Fruit fly (Drosophila melanogaster) whole organism, embryonic: Measurements from ENCODE around the gene CG15196.

Source experiments
- B-H1 ChIP-seq: fragments of 200-800 bp; sonication (Bioruptor generic); IDR thresholded peaks from 3 replicates; pipeline ENCODE4 v1.3.6; 2022; ENCODE audit warnings: missing biosample characterization, missing genetic modification characterization
- BtbVII ChIP-seq: fragments of 200-800 bp; sonication (Bioruptor generic); optimal IDR thresholded peaks from 3 replicates; lab custom pipeline; 2017; ENCODE audit warnings: missing biosample characterization, mild to moderate bottlenecking, missing genetic modification characterization
- CG1024 ChIP-seq: fragments of 200-800 bp; sonication (Bioruptor generic); IDR thresholded peaks from 2 replicates; pipeline ENCODE4 v1.3.6; 2022; ENCODE audit warnings: missing biosample characterization, missing genetic modification characterization
- CG10654 ChIP-seq: fragments of 200-800 bp; sonication (Bioruptor generic); optimal IDR thresholded peaks from 2 replicates; lab custom pipeline; 2016; ENCODE audit warnings: missing biosample characterization, missing genetic modification characterization
- CG10979 ChIP-seq: fragments of 200-800 bp; sonication (Bioruptor generic); optimal IDR thresholded peaks from 2 replicates; lab custom pipeline; 2018; ENCODE audit warnings: missing biosample characterization, mild to moderate bottlenecking, missing genetic modification characterization, moderate library complexity
- CG11093 ChIP-seq: fragments of 200-800 bp; sonication (Bioruptor generic); IDR thresholded peaks from 3 replicates; pipeline ENCODE4 v1.3.6; 2022; ENCODE audit warnings: missing biosample characterization, missing genetic modification characterization
- CG11398 ChIP-seq: fragments of 200-800 bp; sonication (Bioruptor generic); optimal IDR thresholded peaks from 2 replicates; lab custom pipeline; 2016; ENCODE audit warnings: missing biosample characterization, missing genetic modification characterization
- CG11723 ChIP-seq: fragments of 200-800 bp; sonication (Bioruptor generic); optimal IDR thresholded peaks from 2 replicates; lab custom pipeline; 2017; ENCODE audit warnings: missing biosample characterization, mild to moderate bottlenecking, missing genetic modification characterization
- CG12942 ChIP-seq: fragments of 200-800 bp; sonication (Bioruptor generic); optimal IDR thresholded peaks from 3 replicates; lab custom pipeline; 2016; ENCODE audit warnings: missing biosample characterization, missing genetic modification characterization
- CG3281 ChIP-seq: fragments of 200-800 bp; sonication (Bioruptor generic); optimal IDR thresholded peaks from 3 replicates; lab custom pipeline; 2017; ENCODE audit warnings: missing biosample characterization, mild to moderate bottlenecking, missing genetic modification characterization
- CG4360 ChIP-seq: fragments of 200-800 bp; sonication (Bioruptor generic); IDR thresholded peaks from 2 replicates; pipeline ENCODE4 v1.3.6; 2022; ENCODE audit warnings: missing biosample characterization, missing genetic modification characterization
- CG4424 ChIP-seq: fragments of 200-800 bp; sonication (Bioruptor generic); optimal IDR thresholded peaks from 3 replicates; lab custom pipeline; 2016; ENCODE audit warnings: missing biosample characterization, missing genetic modification characterization
- CG5245 ChIP-seq: fragments of 200-800 bp; sonication (Bioruptor generic); optimal IDR thresholded peaks from 3 replicates; lab custom pipeline; 2016; ENCODE audit warnings: missing biosample characterization, missing genetic modification characterization
- CG6272 ChIP-seq: fragments of 200-800 bp; sonication (Bioruptor generic); IDR thresholded peaks from 2 replicates; pipeline ENCODE4 v1.3.6; 2022; ENCODE audit warnings: missing biosample characterization, missing genetic modification characterization
- CG6689 ChIP-seq: fragments of 200-800 bp; sonication (Bioruptor generic); IDR thresholded peaks from 2 replicates; pipeline ENCODE4 v1.3.6; 2022; ENCODE audit warnings: missing biosample characterization, missing genetic modification characterization
- CG7556 ChIP-seq: fragments of 200-800 bp; sonication (Bioruptor generic); optimal IDR thresholded peaks from 2 replicates; lab custom pipeline; 2017; ENCODE audit warnings: missing biosample characterization, mild to moderate bottlenecking, missing genetic modification characterization
- CG7928 ChIP-seq: fragments of 200-800 bp; sonication (Bioruptor generic); optimal IDR thresholded peaks from 2 replicates; lab custom pipeline; 2017; ENCODE audit warnings: missing biosample characterization, mild to moderate bottlenecking, missing genetic modification characterization
- CG8089 ChIP-seq: fragments of 200-800 bp; sonication (Bioruptor generic); optimal IDR thresholded peaks from 3 replicates; lab custom pipeline; 2016; ENCODE audit warnings: missing biosample characterization, missing genetic modification characterization
- CG8290 ChIP-seq, 3 experiments: fragments of 200-800 bp; sonication (Bioruptor generic); optimal IDR thresholded peaks; 2 replicates each; lab custom pipeline; 2016 to 2019; ENCODE audit warnings: missing biosample characterization in 3 of 3, missing genetic modification characterization in 3 of 3, mild to moderate bottlenecking in 2 of 3, moderate library complexity in 1 of 3
- CG9609 ChIP-seq: fragments of 200-800 bp; sonication (Bioruptor generic); optimal IDR thresholded peaks from 3 replicates; lab custom pipeline; 2016; ENCODE audit warnings: missing biosample characterization, missing genetic modification characterization
- CoRest ChIP-seq: fragments of 200-800 bp; sonication (Bioruptor generic); optimal IDR thresholded peaks from 3 replicates; lab custom pipeline; 2018; ENCODE audit warnings: missing biosample characterization, mild to moderate bottlenecking, missing genetic modification characterization, moderate library complexity
- D19A ChIP-seq: fragments of 200-800 bp; optimal IDR thresholded peaks from 3 replicates; lab custom pipeline; 2019; ENCODE audit warnings: missing biosample characterization, mild to moderate bottlenecking, missing genetic modification characterization, moderate library complexity
- D19B ChIP-seq: fragments of 200-800 bp; sonication (Bioruptor generic); optimal IDR thresholded peaks from 2 replicates; lab custom pipeline; 2017; ENCODE audit warnings: missing biosample characterization, mild to moderate bottlenecking, missing genetic modification characterization
- Dek ChIP-seq: fragments of 200-800 bp; sonication (Bioruptor generic); optimal IDR thresholded peaks from 3 replicates; lab custom pipeline; 2019; ENCODE audit warnings: missing biosample characterization, mild to moderate bottlenecking, missing genetic modification characterization, moderate library complexity
- E2f2 ChIP-seq: fragments of 200-800 bp; sonication (Bioruptor generic); IDR thresholded peaks from 2 replicates; pipeline ENCODE4 v1.3.6; 2022; ENCODE audit warnings: missing biosample characterization, missing genetic modification characterization
- Ets65A ChIP-seq: fragments of 200-800 bp; sonication (Bioruptor generic); peaks from one replicate; lab custom pipeline; 2016; ENCODE audit warnings: missing biosample characterization, missing genetic modification characterization
- H15 ChIP-seq: fragments of 200-800 bp; sonication (Bioruptor generic); IDR thresholded peaks from 3 replicates; pipeline ENCODE4 v1.3.6; 2022; ENCODE audit warnings: missing biosample characterization, missing genetic modification characterization
- H2.0 ChIP-seq: fragments of 200-800 bp; sonication (Bioruptor generic); IDR thresholded peaks from 2 replicates; pipeline ENCODE4 v1.3.6; 2022; ENCODE audit warnings: missing biosample characterization, missing genetic modification characterization
- Hr51 ChIP-seq, 2 experiments: fragments of 200-800 bp; sonication (Bioruptor generic); optimal IDR thresholded peaks; 2 replicates in 1 of 2; 3 replicates in 1 of 2; lab custom pipeline; 2016 to 2018; ENCODE audit warnings: missing biosample characterization in 2 of 2, missing genetic modification characterization in 2 of 2, mild to moderate bottlenecking in 1 of 2, moderate library complexity in 1 of 2
- Med ChIP-seq: fragments of 200-800 bp; sonication (Bioruptor generic); peaks from one replicate; lab custom pipeline; 2016; ENCODE audit warnings: missing biosample characterization, missing genetic modification characterization, mild to moderate bottlenecking, inconsistent platforms, moderate library complexity
- NC2β ChIP-seq: fragments of 200-800 bp; sonication (Bioruptor generic); optimal IDR thresholded peaks from 2 replicates; lab custom pipeline; 2016; ENCODE audit warnings: missing biosample characterization, missing genetic modification characterization
- Oli ChIP-seq: fragments of 200-800 bp; sonication (Bioruptor generic); optimal IDR thresholded peaks from 2 replicates; lab custom pipeline; 2018; ENCODE audit warnings: missing biosample characterization, mild to moderate bottlenecking, missing genetic modification characterization, moderate library complexity
- Rfx ChIP-seq: fragments of 200-800 bp; sonication (Bioruptor generic); IDR thresholded peaks from 2 replicates; pipeline ENCODE4 v1.3.6; 2022; ENCODE audit warnings: missing biosample characterization, missing genetic modification characterization
- Sox100B ChIP-seq: fragments of 200-800 bp; sonication (Bioruptor generic); optimal IDR thresholded peaks from 3 replicates; lab custom pipeline; 2018; ENCODE audit warnings: missing biosample characterization, mild to moderate bottlenecking, missing genetic modification characterization
- ap ChIP-seq: fragments of 200-800 bp; sonication (Bioruptor generic); IDR thresholded peaks from 2 replicates; pipeline ENCODE4 v1.3.6; 2022; ENCODE audit warnings: missing biosample characterization, missing genetic modification characterization
- bcd ChIP-seq: fragments of 200-800 bp; sonication (Bioruptor generic); optimal IDR thresholded peaks from 2 replicates; lab custom pipeline; 2017; ENCODE audit warnings: missing biosample characterization, mild to moderate bottlenecking, missing genetic modification characterization
- bigmax ChIP-seq: fragments of 200-800 bp; sonication (Bioruptor generic); optimal IDR thresholded peaks from 2 replicates; lab custom pipeline; 2018; ENCODE audit warnings: missing biosample characterization, mild to moderate bottlenecking, missing genetic modification characterization
- chif ChIP-seq, 2 experiments: fragments of 200-800 bp; sonication (Bioruptor generic); optimal IDR thresholded peaks; 3 replicates each; lab custom pipeline; 2016; ENCODE audit warnings: missing biosample characterization in 2 of 2, missing genetic modification characterization in 2 of 2
- en ChIP-seq: fragments of 200-800 bp; sonication (Bioruptor generic); optimal IDR thresholded peaks from 2 replicates; lab custom pipeline; 2016; ENCODE audit warnings: missing biosample characterization, missing genetic modification characterization
- exex ChIP-seq: fragments of 200-800 bp; sonication (Bioruptor generic); optimal IDR thresholded peaks from 4 replicates; lab custom pipeline; 2018; ENCODE audit warnings: missing biosample characterization, mild to moderate bottlenecking, missing genetic modification characterization, moderate library complexity
- fd102C ChIP-seq: fragments of 200-800 bp; sonication (Bioruptor generic); optimal IDR thresholded peaks from 2 replicates; lab custom pipeline; 2018; ENCODE audit warnings: missing biosample characterization, mild to moderate bottlenecking, missing genetic modification characterization, moderate library complexity
- fd96Cb ChIP-seq: fragments of 200-800 bp; sonication (Bioruptor generic); optimal IDR thresholded peaks from 2 replicates; lab custom pipeline; 2018; ENCODE audit warnings: missing biosample characterization, mild to moderate bottlenecking, missing genetic modification characterization, moderate library complexity
- ftz-f1 ChIP-seq: fragments of 200-800 bp; sonication (Bioruptor generic); optimal IDR thresholded peaks from 2 replicates; lab custom pipeline; 2016; ENCODE audit warnings: missing biosample characterization, missing genetic modification characterization
- gro ChIP-seq: fragments of 200-800 bp; sonication (Bioruptor generic); optimal IDR thresholded peaks from 2 replicates; lab custom pipeline; 2016; ENCODE audit warnings: missing biosample characterization, missing genetic modification characterization
- gsb-n ChIP-seq: fragments of 200-800 bp; sonication (Bioruptor generic); optimal IDR thresholded peaks from 3 replicates; lab custom pipeline; 2018; ENCODE audit warnings: missing biosample characterization, mild to moderate bottlenecking, missing genetic modification characterization
- otp ChIP-seq: fragments of 200-800 bp; sonication (Bioruptor generic); IDR thresholded peaks from 3 replicates; pipeline ENCODE4, ENCODE4 v1.3.6; 2022; ENCODE audit warnings: missing biosample characterization, missing genetic modification characterization
- pita ChIP-seq: fragments of 200-800 bp; sonication (Bioruptor generic); optimal IDR thresholded peaks from 2 replicates; lab custom pipeline; 2017; ENCODE audit warnings: missing biosample characterization, mild to moderate bottlenecking, missing genetic modification characterization
- scrt ChIP-seq: fragments of 200-800 bp; sonication (Bioruptor generic); optimal IDR thresholded peaks from 2 replicates; lab custom pipeline; 2018; ENCODE audit warnings: missing biosample characterization, mild to moderate bottlenecking, missing genetic modification characterization, moderate library complexity
- sens ChIP-seq: fragments of 200-800 bp; sonication (Bioruptor generic); peaks from one replicate; lab custom pipeline; 2016; ENCODE audit warnings: missing biosample characterization, missing genetic modification characterization
- toy ChIP-seq: fragments of 200-800 bp; sonication (Bioruptor generic); IDR thresholded peaks from 2 replicates; pipeline ENCODE4 v1.3.6; 2022; ENCODE audit warnings: missing biosample characterization, missing genetic modification characterization

CG15196 gene

dm6 chrX:11446792-11447405 lies 37.2 kb downstream of the CG15196 start (continued):
- peak; percentile 86 for TF ChIP-seq CG3281 (GFP tag; lab: Kevin White, UChicago)
- TF ChIP-seq CG4360 (GFP tag; lab: Robert Waterston, UW) = peak; percentile 50; the same call in 1 of the 2 replicates
- TF ChIP-seq Dek = peak; percentile 80
- TF ChIP-seq bigmax (GFP tag; lab: Kevin White, UChicago) = no peak
- TF ChIP-seq CoRest (tag; lab: Kevin White, UChicago) = peak; percentile 78
- 0 out of 3 replicates have a peak, but pooled peaks have one; percentile 47 for TF ChIP-seq CG11093 (GFP tag; lab: Robert Waterston, UW)
- TF ChIP-seq D19B (GFP tag; lab: Kevin White, UChicago) = peak; percentile 77
- peak; percentile 53; the same call in 1 of the 3 replicates for TF ChIP-seq H15
- peak; percentile 71 for TF ChIP-seq B-H1 (GFP tag; lab: Robert Waterston, UW)
- peak; percentile 72 for TF ChIP-seq BtbVII
- no peak for TF ChIP-seq gsb-n
- TF ChIP-seq bcd (GFP tag; lab: Kevin White, UChicago) = peak; percentile 80
- 0 out of 2 replicates have a peak, but pooled peaks have one; percentile 40 for TF ChIP-seq CG1024 (GFP tag; lab: Robert Waterston, UW)
- TF ChIP-seq H2.0 = peak; percentile 75
- TF ChIP-seq D19A (tag; lab: Kevin White, UChicago) = peak; percentile 50
- TF ChIP-seq Rfx = peak; percentile 95
- peak; percentile 44 for TF ChIP-seq CG11398 (GFP tag; lab: Kevin White, UChicago)
- TF ChIP-seq CG10979 (tag; lab: Kevin White, UChicago) = no peak
- TF ChIP-seq CG8089 (GFP tag; lab: Kevin White, UChicago) = peak; percentile 39
- peak; percentile 27 for TF ChIP-seq E2f2 (GFP tag; lab: Robert Waterston, UW)
- peak; percentile 62 to 76 for TF ChIP-seq Hr51 (GFP tag; optimal IDR thresholded peaks at IDR 0.05; lab: Kevin White, UChicago)
- TF ChIP-seq Oli = peak; percentile 61
- peak; percentile 56 for TF ChIP-seq CG7928
- TF ChIP-seq fd102C = no peak
- peak; percentile 46; the same call in 1 of the 2 replicates for TF ChIP-seq CG6272 (GFP tag; lab: Robert Waterston, UW)
- peak; percentile 60 for TF ChIP-seq fd96Cb (tag; lab: Kevin White, UChicago)
- peak; percentile 49 to 72 for TF ChIP-seq chif (GFP tag; optimal IDR thresholded peaks at IDR 0.05; lab: Kevin White, UChicago)
- 0 out of 3 replicates have a peak, but pooled peaks have one; percentile 46 for TF ChIP-seq otp (GFP tag; lab: Robert Waterston, UW)
- no peak for TF ChIP-seq NC2β (GFP tag; lab: Kevin White, UChicago)
- TF ChIP-seq scrt (GFP tag; lab: Kevin White, UChicago) = peak; percentile 80
- peak; percentile 63 for TF ChIP-seq ap
- TF ChIP-seq pita (GFP tag; lab: Kevin White, UChicago) = no peak
- TF ChIP-seq CG5245 (GFP tag; lab: Kevin White, UChicago) = peak; percentile 49
- TF ChIP-seq Ets65A (GFP tag; lab: Kevin White, UChicago) = peak; percentile 95
- TF ChIP-seq CG7556 (GFP tag; lab: Kevin White, UChicago) = peak; percentile 73
- peak; percentile 98 for TF ChIP-seq Med (GFP tag; lab: Kevin White, UChicago)
- TF ChIP-seq CG4424 (GFP tag; lab: Kevin White, UChicago) = peak; percentile 59
- peak; percentile 70 for TF ChIP-seq CG10654 (GFP tag; lab: Kevin White, UChicago)
- peak; percentile 22 for TF ChIP-seq Sox100B (GFP tag; lab: Kevin White, UChicago)
- TF ChIP-seq en (GFP tag; lab: Kevin White, UChicago) = peak; percentile 25
- TF ChIP-seq CG11723 = no peak
- TF ChIP-seq gro (GFP tag; lab: Kevin White, UChicago) = peak; percentile 92
- TF ChIP-seq sens (GFP tag; lab: Kevin White, UChicago) = peak; percentile 92
- TF ChIP-seq CG8290 (GFP tag; optimal IDR thresholded peaks at IDR 0.05; lab: Kevin White, UChicago) = no peak
- peak in 1 of 2 experiments; percentile 99 for TF ChIP-seq CG8290 (tag; optimal IDR thresholded peaks at IDR 0.05; lab: Kevin White, UChicago)
- TF ChIP-seq CG6689 (GFP tag; lab: Robert Waterston, UW) = peak; percentile 62
- peak; percentile 84 for TF ChIP-seq CG9609
- peak; percentile 78 for TF ChIP-seq exex (tag; lab: Kevin White, UChicago)
- peak; percentile 71 for TF ChIP-seq toy (GFP tag; lab: Robert Waterston, UW)
- TF ChIP-seq ftz-f1 (GFP tag; lab: Kevin White, UChicago) = peak; percentile 48
- peak; percentile 48 for TF ChIP-seq CG12942 (GFP tag; lab: Kevin White, UChicago)
